Worm (Caenorhabditis elegans) whole organism, L2 larva: ENCODE measurements around the gene ZK418.11.
"Not testable (repeated sequence)": the region's sequence is repeated elsewhere in the genome, so short reads cannot be mapped to it uniquely, and the experiment has no call there.

Experiments used
- C34F6.9 ChIP-seq: fragments of 150-350 bp; optimal IDR thresholded peaks from 2 replicates; lab custom pipeline; 2014; ENCODE audit warnings: missing biosample characterization, missing genetic modification characterization
- F13H6.1 ChIP-seq: sonication (generic microtip); optimal IDR thresholded peaks from 2 replicates; lab custom pipeline; 2016; ENCODE audit warnings: missing genetic modification characterization, missing compliant biosample characterization
- R02D3.7 ChIP-seq: fragments of 150-350 bp; optimal IDR thresholded peaks from 2 replicates; lab custom pipeline; 2014; ENCODE audit warnings: missing biosample characterization, missing genetic modification characterization
- ZK546.5 ChIP-seq: sonication (generic microtip); optimal IDR thresholded peaks from 2 replicates; lab custom pipeline; 2017; ENCODE audit warnings: missing biosample characterization, missing genetic modification characterization
- alr-1 ChIP-seq: fragments of 150-350 bp; optimal IDR thresholded peaks from 2 replicates; lab custom pipeline; 2014; ENCODE audit warnings: missing biosample characterization, missing genetic modification characterization
- ama-1 ChIP-seq: fragments of 150-350 bp; optimal IDR thresholded peaks from 2 replicates; lab custom pipeline; 2018; ENCODE audit warnings: inconsistent platforms
- blmp-1 ChIP-seq: sonication (generic microtip); optimal IDR thresholded peaks from 2 replicates; lab custom pipeline; 2017; ENCODE audit warnings: missing genetic modification characterization, mild to moderate bottlenecking, missing compliant biosample characterization, antibody characterized with exemption, moderate library complexity; ENCODE audit not compliant: insufficient read depth
- crh-2 ChIP-seq: sonication (generic microtip); optimal IDR thresholded peaks from 2 replicates; lab custom pipeline; 2017; ENCODE audit warnings: missing biosample characterization, missing genetic modification characterization
- egl-27 ChIP-seq: sonication (generic microtip); optimal IDR thresholded peaks from 3 replicates; lab custom pipeline; 2017; ENCODE audit warnings: missing biosample characterization, missing genetic modification reagents, missing genetic modification characterization
- elt-1 ChIP-seq: fragments of 150-350 bp; optimal IDR thresholded peaks from 2 replicates; lab custom pipeline; 2014; ENCODE audit warnings: missing biosample characterization, missing genetic modification characterization
- elt-3 ChIP-seq: sonication (generic microtip); optimal IDR thresholded peaks from 2 replicates; lab custom pipeline; 2017; ENCODE audit warnings: missing biosample characterization, missing genetic modification characterization
- fos-1 ChIP-seq: fragments of 150-350 bp; optimal IDR thresholded peaks from 2 replicates; lab custom pipeline; 2014; ENCODE audit warnings: missing biosample characterization, missing genetic modification characterization
- gmeb-1 ChIP-seq: fragments of 150-350 bp; optimal IDR thresholded peaks from 2 replicates; lab custom pipeline; 2014; ENCODE audit warnings: missing biosample characterization, missing genetic modification characterization
- lin-11 ChIP-seq: fragments of 150-350 bp; sonication (generic microtip); optimal IDR thresholded peaks from 2 replicates; lab custom pipeline; 2014; ENCODE audit warnings: missing biosample characterization, missing genetic modification characterization, inconsistent platforms, mixed read lengths
- lin-13 ChIP-seq: fragments of 150-350 bp; optimal IDR thresholded peaks from 2 replicates; lab custom pipeline; 2014; ENCODE audit warnings: missing biosample characterization, missing genetic modification reagents, missing genetic modification characterization
- lin-39 ChIP-seq: fragments of 150-350 bp; optimal IDR thresholded peaks from 2 replicates; lab custom pipeline; 2014; ENCODE audit warnings: missing biosample characterization, missing genetic modification reagents, missing genetic modification characterization
- lsy-2 ChIP-seq, 2 experiments: fragments of 150-350 bp in 1 of 2; sonication (generic microtip) in 1 of 2; optimal IDR thresholded peaks; 2 replicates each; lab custom pipeline; 2014 to 2017; ENCODE audit warnings: missing biosample characterization in 2 of 2, missing genetic modification characterization in 2 of 2
- mab-5 ChIP-seq: fragments of 150-350 bp; optimal IDR thresholded peaks from 2 replicates; lab custom pipeline; 2014; ENCODE audit warnings: missing biosample characterization, missing genetic modification characterization
- mbf-1 ChIP-seq: sonication (generic microtip); optimal IDR thresholded peaks from 2 replicates; lab custom pipeline; 2017; ENCODE audit warnings: missing biosample characterization, missing genetic modification characterization
- mdl-1 ChIP-seq, 2 experiments: fragments of 150-350 bp in 1 of 2; sonication (generic microtip) in 1 of 2; optimal IDR thresholded peaks; 2 replicates each; lab custom pipeline; 2017; ENCODE audit warnings: missing biosample characterization in 2 of 2, missing genetic modification characterization in 2 of 2
- nhr-10 ChIP-seq: sonication (generic microtip); optimal IDR thresholded peaks from 2 replicates; lab custom pipeline; 2017; ENCODE audit warnings: missing biosample characterization, missing genetic modification characterization
- nhr-11 ChIP-seq: fragments of 150-350 bp; optimal IDR thresholded peaks from 2 replicates; lab custom pipeline; 2014; ENCODE audit warnings: missing biosample characterization, missing genetic modification characterization
- nhr-12 ChIP-seq: fragments of 150-350 bp; optimal IDR thresholded peaks from 2 replicates; lab custom pipeline; 2014; ENCODE audit warnings: missing biosample characterization, missing genetic modification characterization
- nhr-21 ChIP-seq: fragments of 150-350 bp; optimal IDR thresholded peaks from 2 replicates; lab custom pipeline; 2014; ENCODE audit warnings: missing biosample characterization, missing genetic modification characterization
- nhr-23 ChIP-seq: fragments of 150-350 bp; optimal IDR thresholded peaks from 2 replicates; lab custom pipeline; 2014; ENCODE audit warnings: missing biosample characterization, missing genetic modification reagents, missing genetic modification characterization
- nhr-237 ChIP-seq: fragments of 150-350 bp; optimal IDR thresholded peaks from 2 replicates; lab custom pipeline; 2014; ENCODE audit warnings: missing biosample characterization, missing genetic modification characterization
- nhr-6 ChIP-seq: fragments of 150-350 bp; optimal IDR thresholded peaks from 2 replicates; lab custom pipeline; 2014; ENCODE audit warnings: missing biosample characterization, missing genetic modification characterization
- peb-1 ChIP-seq: fragments of 150-350 bp; optimal IDR thresholded peaks from 2 replicates; lab custom pipeline; 2014; ENCODE audit warnings: missing biosample characterization, missing genetic modification characterization
- sem-4 ChIP-seq: fragments of 150-350 bp; optimal IDR thresholded peaks from 2 replicates; lab custom pipeline; 2014; ENCODE audit warnings: missing biosample characterization, missing genetic modification reagents, missing genetic modification characterization
- sma-3 ChIP-seq: sonication (generic microtip); optimal IDR thresholded peaks from 2 replicates; lab custom pipeline; 2016; ENCODE audit warnings: missing genetic modification reagents, missing genetic modification characterization, missing compliant biosample characterization
- sma-9 ChIP-seq, 2 experiments: fragments of 150-350 bp in 1 of 2; sonication (generic microtip) in 1 of 2; optimal IDR thresholded peaks; 2 replicates each; lab custom pipeline; 2014 to 2016; ENCODE audit warnings: missing genetic modification characterization in 2 of 2, mild to moderate bottlenecking in 1 of 2, missing biosample characterization in 1 of 2, missing compliant biosample characterization in 1 of 2, missing genetic modification reagents in 1 of 2, moderate library complexity in 1 of 2
- snpc-4 ChIP-seq: fragments of 150-350 bp; optimal IDR thresholded peaks from 2 replicates; lab custom pipeline; 2014; ENCODE audit warnings: missing biosample characterization, missing genetic modification characterization
- unc-39 ChIP-seq: fragments of 150-350 bp; optimal IDR thresholded peaks from 2 replicates; lab custom pipeline; 2014; ENCODE audit warnings: missing biosample characterization, missing genetic modification characterization
- unc-55 ChIP-seq: fragments of 150-350 bp; sonication (generic microtip); optimal IDR thresholded peaks from 3 replicates; lab custom pipeline; 2014; ENCODE audit warnings: missing biosample characterization, missing genetic modification reagents, missing genetic modification characterization
- zag-1 ChIP-seq: fragments of 150-350 bp; optimal IDR thresholded peaks from 2 replicates; lab custom pipeline; 2014; ENCODE audit warnings: missing biosample characterization, missing genetic modification characterization
- ztf-1 ChIP-seq: fragments of 200-800 bp; sonication (Bioruptor generic); conservative IDR thresholded peaks from 2 replicates; pipeline ENCODE4 v1.3.6; 2022; ENCODE audit warnings: missing genetic modification characterization, missing compliant biosample characterization
- ztf-11 ChIP-seq: sonication (generic microtip); optimal IDR thresholded peaks from 2 replicates; lab custom pipeline; 2017; ENCODE audit warnings: missing biosample characterization, missing genetic modification characterization
- ztf-4 ChIP-seq: fragments of 150-350 bp; optimal IDR thresholded peaks from 2 replicates; lab custom pipeline; 2014; ENCODE audit warnings: missing biosample characterization, missing genetic modification characterization

ZK418.11 gene

ce11 chrIII:7124364-7124763, 24.3 kb downstream of the ZK418.11 start, which contains the start of gene B0280.2:
B0280.2 (plus strand) TSS chrIII:7124664.
- TF ChIP-seq fos-1 (tag; lab: Kevin White, UChicago) (no peak), lsy-2 (tag; optimal IDR thresholded peaks at IDR 0.05; lab: Kevin White, UChicago) (no peak), mbf-1 (tag; lab: Kevin White, UChicago) (no peak), sma-3 (GFP tag; lab: Kevin White, UChicago) (no peak)

ce11 chrIII:7128601-7129000, 28.5 kb downstream of the ZK418.11 start, which contains the start of gene viro-2:
viro-2 (plus strand) TSS chrIII:7128901.
- TF ChIP-seq nhr-21 (tag; lab: Kevin White, UChicago); blmp-1 (tag; lab: Kevin White, UChicago); sma-3 (GFP tag; lab: Kevin White, UChicago): not testable (repeated sequence)

- TF ChIP-seq C34F6.9 (tag; lab: Kevin White, UChicago) = peak; percentile 47
- peak; percentile 55 for TF ChIP-seq unc-55 (GFP tag; lab: Kevin White, UChicago)
- peak; percentile 7 for TF ChIP-seq gmeb-1
- peak in 1 of 2 experiments; percentile 35 for TF ChIP-seq lsy-2 (tag; optimal IDR thresholded peaks at IDR 0.05; lab: Kevin White, UChicago)
- TF ChIP-seq nhr-12 = no peak
Measured at ce11 chrIII:7133559-7133958, 33.5 kb downstream of the ZK418.11 start, which contains the start of the genes pot-1 and ggtb-1. pot-1 (minus strand) TSS chrIII:7133678. ggtb-1 (plus strand) TSS chrIII:7133766.

ce11 chrIII:7136015-7136414, 35.9 kb downstream of the ZK418.11 start, which contains the start of gene B0280.17:
B0280.17 (minus strand) TSS chrIII:7136115.
- TF ChIP-seq nhr-21 (tag; lab: Kevin White, UChicago) (no peak), mbf-1 (tag; lab: Kevin White, UChicago) (no peak), elt-3 (tag; lab: Kevin White, UChicago) (no peak), ztf-11 (tag; lab: Kevin White, UChicago) (no peak), ztf-4 (no peak), ZK546.5 (tag; lab: Kevin White, UChicago) (no peak), sma-3 (GFP tag; lab: Kevin White, UChicago) (no peak), nhr-10 (tag; lab: Kevin White, UChicago) (no peak), lin-39 (no peak), lsy-2 (tag; optimal IDR thresholded peaks at IDR 0.05; lab: Kevin White, UChicago) (no peak), peb-1 (tag; lab: Kevin White, UChicago) (no peak), unc-39 (tag; lab: Kevin White, UChicago) (no peak), nhr-237 (no peak), alr-1 (tag; lab: Kevin White, UChicago) (no peak), mab-5 (no peak)

- TF ChIP-seq alr-1 (tag; lab: Kevin White, UChicago) (no peak), sem-4 (tag; lab: Kevin White, UChicago) (no peak), F13H6.1 (tag; lab: Kevin White, UChicago) (no peak), nhr-23 (no peak), elt-3 (tag; lab: Kevin White, UChicago) (no peak), peb-1 (tag; lab: Kevin White, UChicago) (no peak), egl-27 (tag; lab: Kevin White, UChicago) (no peak), ZK546.5 (tag; lab: Kevin White, UChicago) (no peak), mab-5 (no peak), nhr-21 (tag; lab: Kevin White, UChicago) (no peak), blmp-1 (tag; lab: Kevin White, UChicago) (no peak), mbf-1 (tag; lab: Kevin White, UChicago) (no peak), zag-1 (tag; lab: Kevin White, UChicago) (no peak), nhr-12 (no peak)
Measured at ce11 chrIII:7138178-7138577, 38.1 kb downstream of the ZK418.11 start, which contains the start of gene B0280.11. B0280.11 (minus strand) TSS chrIII:7138278.

ce11 chrIII:7140228-7140710, 40.2 kb downstream of the ZK418.11 start:
- TF ChIP-seq mab-5 = no peak
- no peak for TF ChIP-seq mdl-1 (tag; optimal IDR thresholded peaks at IDR 0.05; lab: Kevin White, UChicago)
- TF ChIP-seq peb-1 (tag; lab: Kevin White, UChicago) = no peak
- no peak for TF ChIP-seq elt-1 (tag; lab: Kevin White, UChicago)
- no peak for TF ChIP-seq R02D3.7 (tag; lab: Kevin White, UChicago)
- TF ChIP-seq nhr-11 (tag; lab: Kevin White, UChicago) = no peak
- no peak for TF ChIP-seq nhr-237
- no peak for TF ChIP-seq nhr-12
- TF ChIP-seq sma-3 (GFP tag; lab: Kevin White, UChicago) = peak; percentile 73
- TF ChIP-seq lin-11 (tag; lab: Kevin White, UChicago) = no peak
- no peak for TF ChIP-seq C34F6.9 (tag; lab: Kevin White, UChicago)
- peak; percentile 17 for TF ChIP-seq lin-13 (GFP tag; lab: Kevin White, UChicago)
- TF ChIP-seq snpc-4 (tag; lab: Kevin White, UChicago) = peak; percentile 96
- TF ChIP-seq nhr-23 = no peak
- TF ChIP-seq ama-1 (lab: Kevin White, UChicago) = peak; percentile 78
- TF ChIP-seq ztf-1 (GFP tag; lab: Robert Waterston, UW) = no peak
- no peak for TF ChIP-seq ztf-4
- TF ChIP-seq nhr-6 (tag; lab: Kevin White, UChicago) = no peak
- no peak for TF ChIP-seq zag-1 (tag; lab: Kevin White, UChicago)
- peak; percentile 2 for TF ChIP-seq fos-1 (tag; lab: Kevin White, UChicago)
- peak; percentile 12 for TF ChIP-seq F13H6.1 (tag; lab: Kevin White, UChicago)
- TF ChIP-seq elt-3 (tag; lab: Kevin White, UChicago) = no peak
- peak; percentile 30 for TF ChIP-seq crh-2
- no peak for TF ChIP-seq lin-39
- peak; percentile 35 for TF ChIP-seq sma-9 (GFP tag; optimal IDR thresholded peaks at IDR 0.05; lab: Kevin White, UChicago)
- no peak for TF ChIP-seq sma-9 (tag; optimal IDR thresholded peaks at IDR 0.05; lab: Kevin White, UChicago)
